Fruit fly (Drosophila melanogaster): ENCODE results near the gene nej.

dm6 chrX:9641184-9641772 is 45.6 kb downstream of the nej start:
- TF ChIP-seq CG11617 (GFP tag; optimal IDR thresholded peaks at IDR 0.05) (no peak), CG1620 (GFP tag; optimal IDR thresholded peaks at IDR 0.05) (no peak), bab1 (GFP tag; optimal IDR thresholded peaks at IDR 0.05) (no peak), CG7101 (tag; optimal IDR thresholded peaks at IDR 0.05) (peak; percentile 64), tj (GFP tag; optimal IDR thresholded peaks at IDR 0.05) (no peak), pad (GFP tag; optimal IDR thresholded peaks at IDR 0.05) (no peak), cnc (optimal IDR thresholded peaks at IDR 0.05) (no peak), CG33017 (tag; optimal IDR thresholded peaks at IDR 0.05) (no peak), CG14711 (tag; optimal IDR thresholded peaks at IDR 0.05) (peak; percentile 27), Crg-1 (GFP tag; optimal IDR thresholded peaks at IDR 0.05) (no peak), ovo (GFP tag; optimal IDR thresholded peaks at IDR 0.05) (no peak), Hr96 (GFP tag; optimal IDR thresholded peaks at IDR 0.05) (no peak)
